Worm (Caenorhabditis elegans): Measurements from ENCODE around the gene ugt-67.

DNA sequence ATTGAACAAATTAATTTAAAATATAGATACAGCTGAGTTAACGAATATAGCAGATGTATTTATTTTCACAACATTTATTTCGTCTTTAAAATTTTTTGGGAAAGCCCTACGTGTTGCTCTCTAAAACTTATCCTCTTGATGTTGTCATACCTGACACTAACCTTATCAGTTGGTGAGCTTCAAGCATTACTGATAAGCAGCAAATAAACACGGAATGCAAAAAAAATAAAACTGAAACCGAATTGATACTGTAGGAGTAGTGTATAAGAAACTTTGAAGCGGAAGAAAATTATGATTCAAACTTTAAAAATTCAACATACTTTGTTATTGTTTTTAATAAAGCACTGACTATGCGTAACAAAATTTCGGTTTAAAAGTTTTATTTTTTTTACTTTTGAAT, 33.9 kb downstream of the ugt-67 start:
- no peak for TF ChIP-seq lin-38 (GFP tag; IDR thresholded peaks at IDR 0.05)
- no peak for TF ChIP-seq nhr-77 (tag; optimal IDR thresholded peaks at IDR 0.05)
- no peak for TF ChIP-seq daf-12 (tag; optimal IDR thresholded peaks at IDR 0.05)
- no peak for TF ChIP-seq ceh-28 (tag; optimal IDR thresholded peaks at IDR 0.05)
- no peak for TF ChIP-seq daf-16 (GFP tag; optimal IDR thresholded peaks at IDR 0.05)
- no peak for TF ChIP-seq daf-16 (tag; optimal IDR thresholded peaks at IDR 0.05)
- no peak for TF ChIP-seq egl-27 (tag; optimal IDR thresholded peaks at IDR 0.05)
- no peak for TF ChIP-seq dmd-9 (GFP tag; IDR thresholded peaks at IDR 0.05)
- TF ChIP-seq zfp-3 (GFP tag; conservative IDR thresholded peaks at IDR 0.05) = no peak
- TF ChIP-seq ama-1 (optimal IDR thresholded peaks at IDR 0.05) = no peak
- no peak for TF ChIP-seq aly-2 (tag; optimal IDR thresholded peaks at IDR 0.05)
